Worm (Caenorhabditis elegans) whole organism, L3 larva: Measurements from ENCODE around the gene B0228.6.

Experiments
- jun-1 ChIP-seq: fragments of 150-350 bp; optimal IDR thresholded peaks from 2 replicates; lab custom pipeline; 2014; ENCODE audit warnings: missing biosample characterization, missing genetic modification reagents, missing genetic modification characterization
- nhr-25 ChIP-seq: sonication (generic microtip); optimal IDR thresholded peaks from 2 replicates; lab custom pipeline; 2017; ENCODE audit warnings: missing biosample characterization, missing genetic modification characterization

DNA sequence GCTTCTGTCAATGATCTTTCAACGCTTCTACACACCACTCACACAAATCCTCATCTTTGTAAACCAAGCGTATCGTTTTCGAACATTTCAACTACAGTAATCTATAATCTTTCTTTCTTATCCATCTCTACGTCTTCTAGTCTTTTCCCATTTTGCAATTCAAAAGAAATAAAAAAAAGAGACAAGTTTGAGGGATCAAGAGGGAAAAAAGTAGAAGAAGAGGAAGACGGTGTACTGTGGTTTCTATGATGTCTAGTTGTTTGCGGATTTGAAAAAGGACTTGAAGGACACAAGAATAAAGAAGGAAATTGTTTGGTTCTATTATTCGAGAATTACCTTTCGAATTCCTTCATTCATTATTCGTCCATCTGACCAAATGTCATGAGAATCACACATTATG is 37.5 kb upstream of the B0228.6 start:
- TF ChIP-seq nhr-25 (tag; lab: Kevin White, UChicago) = peak; percentile 25
- no peak for TF ChIP-seq jun-1 (tag; lab: Kevin White, UChicago)
